Fruit fly (Drosophila melanogaster): ENCODE measurements around the gene alpha-Man-IIa.

The alpha-Man-IIa gene

DNA sequence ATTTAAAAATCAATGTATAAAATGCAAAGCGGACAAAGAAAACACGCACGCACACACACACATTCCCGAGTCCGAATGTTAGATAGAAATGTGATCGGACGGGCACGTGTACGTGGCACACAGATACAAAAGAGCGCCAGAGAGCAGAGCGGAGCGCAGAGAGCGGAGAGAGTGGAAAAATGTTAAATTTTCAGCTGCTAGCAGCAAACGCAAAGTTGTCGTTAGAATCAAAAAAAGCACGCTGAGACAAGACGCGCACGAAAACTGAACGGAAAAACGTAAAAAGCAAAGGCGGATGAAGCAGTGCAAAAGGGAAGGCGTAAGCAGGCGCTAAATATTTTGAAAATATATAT lies 6.9 kb downstream of the alpha-Man-IIa start (continued):
- TF ChIP-seq CG6276 (GFP tag; optimal IDR thresholded peaks at IDR 0.05) = no peak
- TF ChIP-seq dac (GFP tag; optimal IDR thresholded peaks at IDR 0.05) = peak; percentile 9
- no peak for TF ChIP-seq Eip93F (GFP tag; optimal IDR thresholded peaks at IDR 0.05)
- TF ChIP-seq CG32006 (GFP tag; optimal IDR thresholded peaks at IDR 0.05) = no peak
- no peak for TF ChIP-seq CG11294 (GFP tag; IDR thresholded peaks at IDR 0.05)
- TF ChIP-seq Hr4 (GFP tag; optimal IDR thresholded peaks at IDR 0.05) = no peak
- TF ChIP-seq pdm3 (GFP tag; optimal IDR thresholded peaks at IDR 0.05) = no peak
- TF ChIP-seq CG6808 (GFP tag; optimal IDR thresholded peaks at IDR 0.05) = no peak
- TF ChIP-seq CG3032 (tag; optimal IDR thresholded peaks at IDR 0.05) = no peak
- no peak for TF ChIP-seq topi (GFP tag; optimal IDR thresholded peaks at IDR 0.05)
- no peak for TF ChIP-seq CG1621 (tag; optimal IDR thresholded peaks at IDR 0.05)
- TF ChIP-seq Sox15 (GFP tag; optimal IDR thresholded peaks at IDR 0.05) = no peak
- TF ChIP-seq fd85E (GFP tag; optimal IDR thresholded peaks at IDR 0.05) = peak; percentile 59
- TF ChIP-seq acj6 (GFP tag; optimal IDR thresholded peaks at IDR 0.05) = no peak
- TF ChIP-seq CG9139 (GFP tag; optimal IDR thresholded peaks at IDR 0.05) = no peak
- TF ChIP-seq CG11762 (GFP tag; optimal IDR thresholded peaks at IDR 0.05; ENCODE audit: insufficient read depth) = no peak

DNA sequence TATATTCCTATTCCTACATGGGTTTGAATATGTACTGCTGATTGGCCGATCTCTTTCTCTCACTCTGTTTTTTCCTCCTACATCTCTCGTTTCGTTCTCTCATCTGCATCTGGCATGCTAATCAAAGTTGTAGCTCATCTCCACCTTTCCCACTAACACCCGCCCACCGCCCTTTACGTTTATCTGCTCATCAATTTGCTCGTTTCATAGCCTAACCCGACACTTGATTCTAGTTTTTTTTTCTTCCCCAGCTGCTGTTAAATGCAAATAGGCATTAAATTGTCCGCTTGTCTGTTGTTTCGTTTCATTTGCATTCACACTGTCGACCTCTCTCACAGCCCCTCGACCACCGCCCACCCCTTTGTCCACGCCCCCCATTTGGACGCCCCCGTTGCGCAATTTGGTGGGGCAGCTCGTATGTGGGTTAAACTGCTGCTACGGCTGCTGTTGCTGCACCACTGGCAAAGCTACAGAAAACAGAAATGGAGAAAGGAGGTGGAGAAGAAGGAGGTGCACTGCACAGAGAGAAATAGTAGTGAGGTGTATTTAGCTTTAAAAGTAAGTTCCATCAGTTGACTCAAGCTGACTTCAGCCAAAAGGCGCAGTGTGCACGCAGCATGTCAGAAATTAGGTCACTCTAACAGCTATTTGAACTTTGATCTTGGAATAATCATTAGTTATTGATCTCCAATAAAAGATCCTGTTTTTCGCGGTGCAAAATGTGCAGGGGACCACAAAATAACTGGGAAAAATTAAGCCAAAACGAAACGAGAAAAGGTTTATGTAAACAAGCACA lies 8.3 kb downstream of the alpha-Man-IIa start:
- TF ChIP-seq Hr39 (GFP tag; optimal IDR thresholded peaks at IDR 0.05) (no peak), dsx (GFP tag; optimal IDR thresholded peaks at IDR 0.05; ENCODE audit: poor library complexity, severe bottlenecking) (no peak), topi (GFP tag; optimal IDR thresholded peaks at IDR 0.05) (no peak), fd85E (GFP tag; optimal IDR thresholded peaks at IDR 0.05) (no peak), CG9139 (GFP tag; optimal IDR thresholded peaks at IDR 0.05) (no peak), lz (GFP tag; optimal IDR thresholded peaks at IDR 0.05) (no peak), CG6792 (GFP tag; optimal IDR thresholded peaks at IDR 0.05) (peak; percentile 23), CG16779 (tag; optimal IDR thresholded peaks at IDR 0.05) (no peak), Blimp-1 (GFP tag; optimal IDR thresholded peaks at IDR 0.05) (no peak), dac (GFP tag; optimal IDR thresholded peaks at IDR 0.05) (peak; percentile 47), Sox14 (GFP tag; optimal IDR thresholded peaks at IDR 0.05) (peak; percentile 6), svp (GFP tag) (peak; percentile 74), Lpt (GFP tag; optimal IDR thresholded peaks at IDR 0.05) (no peak), Hr4 (GFP tag; optimal IDR thresholded peaks at IDR 0.05) (peak; percentile 68), CG10669 (GFP tag; optimal IDR thresholded peaks at IDR 0.05) (peak; percentile 35), CG11902 (GFP tag; optimal IDR thresholded peaks at IDR 0.05) (peak; percentile 8), net (GFP tag; optimal IDR thresholded peaks at IDR 0.05) (peak; percentile 46), Sox15 (GFP tag; optimal IDR thresholded peaks at IDR 0.05) (peak; percentile 8), CG3919 (GFP tag; optimal IDR thresholded peaks at IDR 0.05) (peak; percentile 37), CG6276 (GFP tag; optimal IDR thresholded peaks at IDR 0.05) (peak; percentile 58), CG32006 (GFP tag; optimal IDR thresholded peaks at IDR 0.05) (peak; percentile 73), CG6163 (GFP tag; IDR thresholded peaks at IDR 0.05) (peak; percentile 45; the same call in 1 of the 3 replicates), CG6808 (GFP tag; optimal IDR thresholded peaks at IDR 0.05) (no peak), CG34406 (GFP tag; optimal IDR thresholded peaks at IDR 0.05) (peak; percentile 36), eg (GFP tag; IDR thresholded peaks at IDR 0.05) (peak; percentile 80; the same call in 2 of the 3 replicates), esn (GFP tag; optimal IDR thresholded peaks at IDR 0.05) (no peak), Gug (GFP tag; IDR thresholded peaks at IDR 0.05) (peak; percentile 55; the same call in 1 of the 2 replicates), acj6 (GFP tag; optimal IDR thresholded peaks at IDR 0.05) (peak; percentile 28), salr (GFP tag; optimal IDR thresholded peaks at IDR 0.05) (peak in 1 of 2 experiments; percentile 14), Ets21C (GFP tag; optimal IDR thresholded peaks at IDR 0.05) (no peak), CG15336 (GFP tag; IDR thresholded peaks at IDR 0.05) (peak; percentile 66), CG11294 (GFP tag; IDR thresholded peaks at IDR 0.05) (peak; percentile 50; the same call in 1 of the 2 replicates), Hr38 (GFP tag; optimal IDR thresholded peaks at IDR 0.05) (no peak), Met (GFP tag; optimal IDR thresholded peaks at IDR 0.05) (peak; percentile 15), Ets96B (tag; optimal IDR thresholded peaks at IDR 0.05) (peak; percentile 0), CG11762 (GFP tag; optimal IDR thresholded peaks at IDR 0.05; ENCODE audit: insufficient read depth) (peak; percentile 41), CG7368 (GFP tag; optimal IDR thresholded peaks at IDR 0.05) (peak; percentile 41), CG10631 (GFP tag; optimal IDR thresholded peaks at IDR 0.05) (peak; percentile 15), CG8632 (GFP tag; optimal IDR thresholded peaks at IDR 0.05) (no peak), CG8319 (GFP tag; optimal IDR thresholded peaks at IDR 0.05) (peak; percentile 29), vri (GFP tag; optimal IDR thresholded peaks at IDR 0.05) (no peak), cyc (GFP tag; optimal IDR thresholded peaks at IDR 0.05) (peak; percentile 6), Eip75B (GFP tag; optimal IDR thresholded peaks at IDR 0.05) (peak; percentile 31)
